Fruit fly (Drosophila melanogaster) whole organism, pupa: ENCODE results near the gene CG6901.

Experiments used
- CG10348 ChIP-seq: fragments of 200-800 bp; sonication (Bioruptor generic); IDR thresholded peaks from 2 replicates; pipeline ENCODE4 v1.3.6; 2022; ENCODE audit warnings: missing biosample characterization, missing genetic modification characterization
- CG17806 ChIP-seq: fragments of 200-800 bp; sonication (Bioruptor generic); optimal IDR thresholded peaks from 2 replicates; lab custom pipeline; 2018; ENCODE audit warnings: missing biosample characterization, mild to moderate bottlenecking, missing genetic modification characterization, moderate library complexity
- CG32121 ChIP-seq: fragments of 200-800 bp; sonication (Bioruptor generic); IDR thresholded peaks from 2 replicates; pipeline ENCODE4 v1.3.6; 2022; ENCODE audit warnings: missing biosample characterization, missing genetic modification characterization
- CG4496 ChIP-seq: fragments of 200-800 bp; sonication (Bioruptor generic); IDR thresholded peaks from 3 replicates; pipeline ENCODE4 v1.3.6; 2022; ENCODE audit warnings: missing biosample characterization, missing genetic modification characterization
- CG9948 ChIP-seq: fragments of 200-800 bp; sonication (Bioruptor generic); optimal IDR thresholded peaks from 2 replicates; lab custom pipeline; 2018; ENCODE audit warnings: missing biosample characterization, mild to moderate bottlenecking, missing genetic modification characterization, moderate library complexity
- gl ChIP-seq: fragments of 200-800 bp; sonication (Bioruptor generic); optimal IDR thresholded peaks from 2 replicates; lab custom pipeline; 2018; ENCODE audit warnings: missing biosample characterization, mild to moderate bottlenecking, missing genetic modification characterization

DNA sequence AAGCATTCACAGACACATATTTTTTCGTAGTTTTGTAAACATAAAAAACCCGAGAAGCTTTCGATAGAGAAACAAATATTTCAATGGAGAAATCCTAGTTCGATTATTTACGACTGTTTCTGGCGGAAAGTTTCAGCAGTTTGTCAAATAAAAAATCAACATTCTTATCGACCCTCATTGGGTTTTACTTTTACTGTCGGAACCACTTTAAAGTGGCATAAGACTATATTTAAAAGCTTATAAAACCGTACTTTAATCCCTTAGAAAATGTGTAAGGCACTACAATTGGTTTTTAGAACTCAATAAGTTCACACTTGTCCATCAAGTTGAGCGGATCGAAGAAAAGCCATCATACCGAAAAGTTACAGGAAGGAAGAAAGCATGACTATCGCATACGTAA, 2.0 kb downstream of the CG6901 start, which contains the start of gene CG17929:
- no peak for TF ChIP-seq CG32121
- TF ChIP-seq CG10348 (GFP tag; lab: Robert Waterston, UW), result no peak
- no peak for TF ChIP-seq gl (tag; lab: Kevin White, UChicago)
- no peak for TF ChIP-seq CG17806
- TF ChIP-seq CG9948 (tag; lab: Kevin White, UChicago), result no peak
- no peak for TF ChIP-seq CG4496 (GFP tag; lab: Robert Waterston, UW)
